Worm (Caenorhabditis elegans): Measurements from ENCODE around the gene cdc-25.3.

DNA sequence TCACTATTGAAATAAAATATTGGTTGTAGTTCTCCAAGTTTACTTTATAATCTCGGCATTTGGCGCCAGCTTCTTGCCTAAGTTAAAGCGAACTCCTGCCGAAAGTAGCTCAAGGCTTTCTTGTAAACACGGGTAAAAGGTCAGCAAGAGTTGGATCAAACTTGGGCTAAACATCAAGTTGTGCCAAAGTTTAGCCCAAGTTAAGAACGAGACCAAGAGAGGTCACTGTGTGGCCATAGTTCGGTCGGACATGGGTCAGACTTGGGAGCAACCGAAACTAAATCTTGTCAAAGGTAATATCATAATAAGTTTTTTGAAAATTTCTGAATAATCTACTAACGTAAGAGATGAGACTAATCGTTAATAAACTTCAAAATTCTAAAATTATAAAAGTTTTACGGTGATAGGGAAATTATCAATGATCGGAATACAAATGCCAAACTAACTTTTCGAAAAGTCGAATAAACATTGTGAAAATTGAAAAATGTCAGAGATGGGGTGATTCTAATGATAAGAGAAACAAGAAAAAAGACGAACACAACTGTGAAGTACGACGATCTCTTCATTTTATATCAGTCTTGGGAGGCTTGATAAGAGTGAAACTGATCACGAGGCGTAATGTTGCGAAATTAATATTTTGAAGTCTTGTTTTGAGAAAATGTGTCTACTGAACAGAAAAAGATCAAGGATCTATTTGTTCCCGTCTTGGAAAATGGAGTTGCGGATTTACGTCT is 49.6 kb downstream of the cdc-25.3 start:
- TF ChIP-seq fkh-10 (GFP tag; optimal IDR thresholded peaks at IDR 0.05) (no peak), pha-4 (tag; optimal IDR thresholded peaks at IDR 0.05) (peak; percentile 63), egl-27 (tag; optimal IDR thresholded peaks at IDR 0.05) (no peak), mdl-1 (tag; optimal IDR thresholded peaks at IDR 0.05) (no peak), nhr-25 (tag; optimal IDR thresholded peaks at IDR 0.05) (peak; percentile 45), ztf-4 (tag; optimal IDR thresholded peaks at IDR 0.05) (no peak), ama-1 (optimal IDR thresholded peaks at IDR 0.05) (peak; percentile 14), aly-2 (tag; optimal IDR thresholded peaks at IDR 0.05) (no peak), skn-1 (tag; optimal IDR thresholded peaks at IDR 0.05) (no peak), zag-1 (tag; optimal IDR thresholded peaks at IDR 0.05) (no peak)

Measured in whole organism, L3 larva.